Fruit fly (Drosophila melanogaster) whole organism, embryonic: ENCODE measurements around the gene Cog3.

Source experiments
- ATbp ChIP-seq: fragments of 200-800 bp; sonication (Bioruptor generic); optimal IDR thresholded peaks from 2 replicates; lab custom pipeline; 2017; ENCODE audit warnings: missing biosample characterization, mild to moderate bottlenecking, missing genetic modification characterization, missing genetic modification reagents
- Antp ChIP-seq: fragments of 200-800 bp; sonication (Bioruptor generic); optimal IDR thresholded peaks from 3 replicates; lab custom pipeline; 2016; ENCODE audit warnings: missing biosample characterization, missing genetic modification characterization
- CG12659 ChIP-seq: fragments of 200-800 bp; sonication (Bioruptor generic); optimal IDR thresholded peaks from 3 replicates; lab custom pipeline; 2017; ENCODE audit warnings: mild to moderate bottlenecking, missing biosample characterization, missing genetic modification reagents, missing genetic modification characterization
- CG14860 ChIP-seq: fragments of 200-800 bp; sonication (Bioruptor generic); IDR thresholded peaks from 3 replicates; pipeline ENCODE4 v1.3.6; 2022; ENCODE audit warnings: missing biosample characterization, missing genetic modification characterization; ENCODE audit not compliant: partially characterized antibody
- CG1792 ChIP-seq: fragments of 200-800 bp; sonication (Bioruptor generic); optimal IDR thresholded peaks from 2 replicates; lab custom pipeline; 2016; ENCODE audit warnings: missing biosample characterization, missing genetic modification characterization
- CG18619 ChIP-seq: fragments of 200-800 bp; sonication (Bioruptor generic); optimal IDR thresholded peaks from 3 replicates; lab custom pipeline; 2017; ENCODE audit warnings: missing biosample characterization, mild to moderate bottlenecking, missing genetic modification characterization
- CG31388 ChIP-seq: fragments of 200-800 bp; sonication (Bioruptor generic); optimal IDR thresholded peaks from 2 replicates; lab custom pipeline; 2016; ENCODE audit warnings: missing biosample characterization, missing genetic modification characterization
- CG31441 ChIP-seq: fragments of 200-800 bp; sonication (Bioruptor generic); IDR thresholded peaks from 2 replicates; pipeline ENCODE4 v1.3.6; 2022; ENCODE audit warnings: missing biosample characterization, missing genetic modification characterization
- CG32772 ChIP-seq: fragments of 200-800 bp; sonication (Bioruptor generic); IDR thresholded peaks from 2 replicates; pipeline ENCODE4 v1.3.6; 2022; ENCODE audit warnings: missing biosample characterization, missing genetic modification characterization
- CG3726 ChIP-seq: fragments of 200-800 bp; sonication (Bioruptor generic); IDR thresholded peaks from 3 replicates; pipeline ENCODE4, ENCODE4 v1.3.6; 2022; ENCODE audit warnings: missing biosample characterization, missing genetic modification characterization
- CG4328 ChIP-seq: fragments of 200-800 bp; sonication (Bioruptor generic); optimal IDR thresholded peaks from 3 replicates; lab custom pipeline; 2017; ENCODE audit warnings: missing biosample characterization, missing genetic modification reagents, missing genetic modification characterization
- CG5180 ChIP-seq: fragments of 200-800 bp; sonication (Bioruptor generic); optimal IDR thresholded peaks from 3 replicates; lab custom pipeline; 2017; ENCODE audit warnings: missing biosample characterization, missing genetic modification characterization, mild to moderate bottlenecking, moderate library complexity, missing genetic modification reagents
- CG5245 ChIP-seq: fragments of 200-800 bp; sonication (Bioruptor generic); optimal IDR thresholded peaks from 3 replicates; lab custom pipeline; 2016; ENCODE audit warnings: missing biosample characterization, missing genetic modification characterization
- CG6175 ChIP-seq: fragments of 200-800 bp; sonication (Bioruptor generic); IDR thresholded peaks from 3 replicates; pipeline ENCODE4 v1.3.6; 2022; ENCODE audit warnings: missing biosample characterization, missing genetic modification characterization
- CG7357 ChIP-seq: fragments of 200-800 bp; sonication (Bioruptor generic); IDR thresholded peaks from 3 replicates; pipeline ENCODE4 v1.3.6; 2022; ENCODE audit warnings: missing biosample characterization, missing genetic modification characterization
- CG7839 ChIP-seq: fragments of 200-800 bp; sonication (Bioruptor generic); optimal IDR thresholded peaks from 3 replicates; lab custom pipeline; 2018; ENCODE audit warnings: missing biosample characterization, mild to moderate bottlenecking, missing genetic modification characterization, moderate library complexity
- CG8290 ChIP-seq, 3 experiments: fragments of 200-800 bp; sonication (Bioruptor generic); optimal IDR thresholded peaks; 2 replicates each; lab custom pipeline; 2016 to 2019; ENCODE audit warnings: missing biosample characterization in 3 of 3, missing genetic modification characterization in 3 of 3, mild to moderate bottlenecking in 2 of 3, moderate library complexity in 1 of 3
- CG9437 ChIP-seq: fragments of 200-800 bp; sonication (Bioruptor generic); optimal IDR thresholded peaks from 2 replicates; lab custom pipeline; 2018; ENCODE audit warnings: missing biosample characterization, mild to moderate bottlenecking, missing genetic modification characterization
- CG9932 ChIP-seq: fragments of 200-800 bp; sonication (Bioruptor generic); IDR thresholded peaks from 2 replicates; pipeline ENCODE4 v1.3.6; 2022; ENCODE audit warnings: missing biosample characterization, missing genetic modification characterization
- CrebB ChIP-seq: fragments of 200-800 bp; sonication (Bioruptor generic); optimal IDR thresholded peaks from 3 replicates; lab custom pipeline; 2018; ENCODE audit warnings: missing biosample characterization, mild to moderate bottlenecking, missing genetic modification characterization
- Deaf1 ChIP-seq: fragments of 200-800 bp; optimal IDR thresholded peaks from 3 replicates; lab custom pipeline; 2019; ENCODE audit warnings: missing biosample characterization, mild to moderate bottlenecking, missing genetic modification characterization, moderate library complexity
- Ets65A ChIP-seq: fragments of 200-800 bp; sonication (Bioruptor generic); peaks from one replicate; lab custom pipeline; 2016; ENCODE audit warnings: missing biosample characterization, missing genetic modification characterization
- Hmr ChIP-seq: fragments of 200-800 bp; sonication (Bioruptor generic); optimal IDR thresholded peaks from 3 replicates; lab custom pipeline; 2017; ENCODE audit warnings: mild to moderate bottlenecking, missing biosample characterization, missing genetic modification reagents, missing genetic modification characterization
- Hr51 ChIP-seq, 2 experiments: fragments of 200-800 bp; sonication (Bioruptor generic); optimal IDR thresholded peaks; 2 replicates in 1 of 2; 3 replicates in 1 of 2; lab custom pipeline; 2016 to 2018; ENCODE audit warnings: missing biosample characterization in 2 of 2, missing genetic modification characterization in 2 of 2, mild to moderate bottlenecking in 1 of 2, moderate library complexity in 1 of 2
- Hsf ChIP-seq: fragments of 200-800 bp; sonication (Bioruptor generic); optimal IDR thresholded peaks from 3 replicates; lab custom pipeline; 2016; ENCODE audit warnings: missing biosample characterization, missing genetic modification characterization
- Jarid2 ChIP-seq: fragments of 200-800 bp; sonication (Bioruptor generic); optimal IDR thresholded peaks from 3 replicates; lab custom pipeline; 2017; ENCODE audit warnings: mild to moderate bottlenecking, missing biosample characterization, missing genetic modification reagents, missing genetic modification characterization
- MBD-R2 ChIP-seq: fragments of 200-800 bp; sonication (Bioruptor generic); IDR thresholded peaks from 2 replicates; pipeline ENCODE4 v1.3.6; 2022; ENCODE audit warnings: missing biosample characterization, missing genetic modification characterization
- NFAT ChIP-seq: fragments of 200-800 bp; sonication (Bioruptor generic); IDR thresholded peaks from 2 replicates; pipeline ENCODE4 v1.3.6; 2022; ENCODE audit warnings: missing biosample characterization, missing genetic modification characterization
- Oli ChIP-seq: fragments of 200-800 bp; sonication (Bioruptor generic); optimal IDR thresholded peaks from 2 replicates; lab custom pipeline; 2018; ENCODE audit warnings: missing biosample characterization, mild to moderate bottlenecking, missing genetic modification characterization, moderate library complexity
- Ravus ChIP-seq: fragments of 200-800 bp; sonication (Bioruptor generic); IDR thresholded peaks from 2 replicates; pipeline ENCODE4 v1.3.6; 2022; ENCODE audit warnings: missing biosample characterization, missing genetic modification characterization
- Rfx ChIP-seq: fragments of 200-800 bp; sonication (Bioruptor generic); IDR thresholded peaks from 2 replicates; pipeline ENCODE4 v1.3.6; 2022; ENCODE audit warnings: missing biosample characterization, missing genetic modification characterization
- Taf1 ChIP-seq: fragments of 200-800 bp; sonication (Bioruptor generic); IDR thresholded peaks from 2 replicates; pipeline ENCODE4 v1.3.6; 2022; ENCODE audit warnings: missing biosample characterization, missing genetic modification characterization
- ap ChIP-seq: fragments of 200-800 bp; sonication (Bioruptor generic); IDR thresholded peaks from 2 replicates; pipeline ENCODE4 v1.3.6; 2022; ENCODE audit warnings: missing biosample characterization, missing genetic modification characterization
- bigmax ChIP-seq: fragments of 200-800 bp; sonication (Bioruptor generic); optimal IDR thresholded peaks from 2 replicates; lab custom pipeline; 2018; ENCODE audit warnings: missing biosample characterization, mild to moderate bottlenecking, missing genetic modification characterization
- cg ChIP-seq: fragments of 200-800 bp; sonication (Bioruptor generic); optimal IDR thresholded peaks from 3 replicates; lab custom pipeline; 2019; ENCODE audit warnings: missing biosample characterization, mild to moderate bottlenecking, missing genetic modification characterization, moderate library complexity
- crp ChIP-seq, 2 experiments: fragments of 200-800 bp; sonication (Bioruptor generic); optimal IDR thresholded peaks; 2 replicates in 1 of 2; 3 replicates in 1 of 2; lab custom pipeline; 2017; ENCODE audit warnings: missing biosample characterization in 2 of 2, missing genetic modification characterization in 2 of 2, mild to moderate bottlenecking in 1 of 2, moderate library complexity in 1 of 2
- dati ChIP-seq: fragments of 200-800 bp; sonication (Bioruptor generic); IDR thresholded peaks from 2 replicates; pipeline ENCODE4 v1.3.6; 2022; ENCODE audit warnings: missing biosample characterization, missing genetic modification characterization
- disco-r ChIP-seq: fragments of 200-800 bp; sonication (Bioruptor generic); optimal IDR thresholded peaks from 2 replicates; lab custom pipeline; 2016; ENCODE audit warnings: missing biosample characterization, missing genetic modification characterization
- eyg ChIP-seq: fragments of 200-800 bp; sonication (Bioruptor generic); optimal IDR thresholded peaks from 3 replicates; lab custom pipeline; 2016; ENCODE audit warnings: missing biosample characterization, missing genetic modification characterization
- lmd ChIP-seq: fragments of 200-800 bp; sonication (Bioruptor generic); IDR thresholded peaks from 2 replicates; pipeline ENCODE4 v1.3.6; 2022; ENCODE audit warnings: missing biosample characterization, missing genetic modification characterization
- lov ChIP-seq, 2 experiments: fragments of 200-800 bp in 1 of 2; fragments of >200 bp in 1 of 2; sonication (Bioruptor generic) in 1 of 2; IDR thresholded peaks in 1 of 2; optimal IDR thresholded peaks in 1 of 2; 2 replicates in 1 of 2; 3 replicates in 1 of 2; pipeline versions ENCODE4 v1.3.6 to Lab custom; 2017 to 2022; ENCODE audit warnings: missing biosample characterization in 1 of 2, missing genetic modification characterization in 1 of 2
- nerfin-1 ChIP-seq: fragments of 200-800 bp; sonication (Bioruptor generic); optimal IDR thresholded peaks from 3 replicates; lab custom pipeline; 2019; ENCODE audit warnings: missing biosample characterization, mild to moderate bottlenecking, missing genetic modification characterization, moderate library complexity
- pan ChIP-seq, 4 experiments: fragments of >200 bp in 3 of 4; fragments of 200-800 bp in 1 of 4; sonication (Bioruptor generic) in 1 of 4; optimal IDR thresholded peaks in 3 of 4; IDR thresholded peaks in 1 of 4; 2 replicates each; pipeline versions ENCODE4 v1.3.6 to Lab custom; 2017 to 2022; ENCODE audit warnings: missing biosample characterization in 2 of 4, missing genetic modification characterization in 2 of 4, mixed read lengths in 1 of 4
- sens ChIP-seq: fragments of 200-800 bp; sonication (Bioruptor generic); peaks from one replicate; lab custom pipeline; 2016; ENCODE audit warnings: missing biosample characterization, missing genetic modification characterization
- sr ChIP-seq: fragments of 200-800 bp; sonication (Bioruptor generic); IDR thresholded peaks from 3 replicates; pipeline ENCODE4 v1.3.6; 2022; ENCODE audit warnings: missing biosample characterization, missing genetic modification characterization
- tgo ChIP-seq: fragments of 200-800 bp; sonication (Bioruptor generic); IDR thresholded peaks from 3 replicates; pipeline ENCODE4 v1.3.6; 2022; ENCODE audit warnings: missing biosample characterization, missing genetic modification characterization
- vvl ChIP-seq: fragments of 200-800 bp; sonication (Bioruptor generic); IDR thresholded peaks from 2 replicates; pipeline ENCODE4 v1.3.6; 2022; ENCODE audit warnings: missing biosample characterization, missing genetic modification characterization

Gene Cog3

dm6 chr2L:3441158-3441557 lies 15.7 kb downstream of the Cog3 start:
- peak; percentile 51 for TF ChIP-seq sens (GFP tag; lab: Kevin White, UChicago)
- TF ChIP-seq Ets65A = peak; percentile 1
- no peak for TF ChIP-seq CG32772 (GFP tag; lab: Robert Waterston, UW)
- no peak for TF ChIP-seq CG1792
- peak; percentile 95 for TF ChIP-seq CG5180 (GFP tag; lab: Kevin White, UChicago)

DNA sequence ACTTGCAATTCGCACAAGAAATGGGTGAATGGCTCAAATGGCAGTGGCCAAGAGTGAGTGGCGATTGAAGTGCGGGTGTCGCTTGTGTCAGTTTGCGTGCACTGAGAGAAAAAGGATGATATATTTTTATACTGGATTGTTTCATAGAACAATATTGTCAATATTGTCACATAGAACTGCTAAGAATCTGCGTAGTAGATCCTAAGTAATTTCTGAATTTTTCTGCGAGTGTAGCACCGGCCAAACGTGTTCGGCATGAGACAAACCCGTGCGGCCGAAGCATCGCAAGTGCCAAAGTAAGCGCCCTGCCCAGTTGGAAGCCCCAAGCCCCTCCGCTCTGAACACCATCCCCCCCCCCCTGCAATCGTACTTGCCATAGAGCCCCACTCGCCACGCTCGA lies 16.5 kb downstream of the Cog3 start:
- TF ChIP-seq CG18619 (peak; percentile 8), NFAT (GFP tag; lab: Robert Waterston, UW) (peak; percentile 48; the same call in 1 of the 2 replicates), dati (GFP tag; lab: Robert Waterston, UW) (peak; percentile 56; the same call in 1 of the 2 replicates), lov (optimal IDR thresholded peaks at IDR 0.05; lab: Kevin White, UChicago) (no peak), lov (GFP tag; IDR thresholded peaks at IDR 0.05; lab: Robert Waterston, UW) (0 out of 3 replicates have a peak, but pooled peaks have one; percentile 76), CG7357 (peak; percentile 61; the same call in 1 of the 3 replicates), lmd (GFP tag; lab: Robert Waterston, UW) (peak; percentile 82), CG31388 (GFP tag; lab: Kevin White, UChicago) (no peak), Antp (GFP tag; lab: Kevin White, UChicago) (no peak), Ravus (no peak), CG14860 (GFP tag; lab: Robert Waterston, UW) (no peak), Hr51 (GFP tag; optimal IDR thresholded peaks at IDR 0.05; lab: Kevin White, UChicago) (peak; percentile 40 to 80), CG4328 (GFP tag; lab: Kevin White, UChicago) (no peak), Oli (tag; lab: Kevin White, UChicago) (peak; percentile 61), CG12659 (peak; percentile 39), nerfin-1 (tag; lab: Kevin White, UChicago) (peak; percentile 47), ap (GFP tag; lab: Robert Waterston, UW) (peak; percentile 43; the same call in 1 of the 2 replicates), sr (peak; percentile 51; the same call in 1 of the 3 replicates), CrebB (tag; lab: Kevin White, UChicago) (peak; percentile 45), vvl (peak; percentile 84), pan (optimal IDR thresholded peaks at IDR 0.05; lab: Kevin White, UChicago) (no peak), pan (GFP tag; optimal IDR thresholded peaks at IDR 0.05 in 1 of 2, IDR thresholded peaks at IDR 0.05 in 1 of 2) (peak in 1 of 2 experiments; percentile 83), Taf1 (GFP tag; lab: Robert Waterston, UW) (peak; percentile 19; the same call in 1 of the 2 replicates), Rfx (GFP tag; lab: Robert Waterston, UW) (peak; percentile 75), ATbp (GFP tag; lab: Kevin White, UChicago) (peak; percentile 74), Jarid2 (GFP tag; lab: Kevin White, UChicago) (peak; percentile 21), disco-r (GFP tag; lab: Kevin White, UChicago) (peak; percentile 38), tgo (GFP tag; lab: Robert Waterston, UW) (peak; percentile 81), CG3726 (GFP tag; lab: Robert Waterston, UW) (peak; percentile 79; the same call in 1 of the 3 replicates), crp (GFP tag; optimal IDR thresholded peaks at IDR 0.05; lab: Kevin White, UChicago) (peak in 1 of 2 experiments; percentile 26), eyg (GFP tag; lab: Kevin White, UChicago) (peak; percentile 4), CG31441 (GFP tag; lab: Robert Waterston, UW) (peak; percentile 74), MBD-R2 (GFP tag; lab: Robert Waterston, UW) (no peak), CG9437 (GFP tag; lab: Kevin White, UChicago) (peak; percentile 21), CG9932 (GFP tag; lab: Robert Waterston, UW) (peak; percentile 59), CG5245 (GFP tag; lab: Kevin White, UChicago) (peak; percentile 14), cg (GFP tag; lab: Kevin White, UChicago) (no peak), Hsf (GFP tag; lab: Kevin White, UChicago) (no peak), Deaf1 (tag; lab: Kevin White, UChicago) (no peak), CG7839 (tag; lab: Kevin White, UChicago) (peak; percentile 68), bigmax (GFP tag; lab: Kevin White, UChicago) (no peak), CG6175 (GFP tag; lab: Robert Waterston, UW) (peak; percentile 42; the same call in 2 of the 3 replicates), CG8290 (GFP tag; optimal IDR thresholded peaks at IDR 0.05; lab: Kevin White, UChicago) (no peak), CG8290 (tag; optimal IDR thresholded peaks at IDR 0.05; lab: Kevin White, UChicago) (peak in 1 of 2 experiments; percentile 38), Hmr (GFP tag; lab: Kevin White, UChicago) (peak; percentile 68)
